Fruit fly (Drosophila melanogaster) whole organism, embryonic: ENCODE data around the gene Swip-1.

Experiments
- Adf1 ChIP-seq: fragments of 200-800 bp; sonication (Bioruptor generic); IDR thresholded peaks from 2 replicates; pipeline ENCODE4 v1.3.6; 2022; ENCODE audit warnings: missing biosample characterization, missing genetic modification characterization
- Bteb2 ChIP-seq: fragments of 200-800 bp; sonication (Bioruptor generic); optimal IDR thresholded peaks from 2 replicates; lab custom pipeline; 2016; ENCODE audit warnings: missing biosample characterization, missing genetic modification characterization
- C15 ChIP-seq: fragments of 200-800 bp; sonication (Bioruptor generic); IDR thresholded peaks from 3 replicates; pipeline ENCODE4 v1.3.6; 2022; ENCODE audit warnings: missing biosample characterization, missing genetic modification characterization
- CG10274 ChIP-seq: fragments of 200-800 bp; sonication (Bioruptor generic); optimal IDR thresholded peaks from 3 replicates; lab custom pipeline; 2017; ENCODE audit warnings: missing biosample characterization, mild to moderate bottlenecking, missing genetic modification characterization
- CG10321 ChIP-seq: fragments of 200-800 bp; sonication (Bioruptor generic); IDR thresholded peaks from 2 replicates; pipeline ENCODE4 v1.3.6; 2022; ENCODE audit warnings: missing biosample characterization, missing genetic modification characterization
- CG10431 ChIP-seq: fragments of 200-800 bp; sonication (Bioruptor generic); optimal IDR thresholded peaks from 3 replicates; lab custom pipeline; 2018; ENCODE audit warnings: missing biosample characterization, mild to moderate bottlenecking, missing genetic modification characterization
- CG1233 ChIP-seq: fragments of 200-800 bp; sonication (Bioruptor generic); optimal IDR thresholded peaks from 4 replicates; lab custom pipeline; 2018; ENCODE audit warnings: missing biosample characterization, mild to moderate bottlenecking, missing genetic modification characterization
- CG1529 ChIP-seq: fragments of 200-800 bp; sonication (Bioruptor generic); optimal IDR thresholded peaks from 3 replicates; lab custom pipeline; 2018; ENCODE audit warnings: missing biosample characterization, missing genetic modification characterization
- CG15601 ChIP-seq: fragments of 200-800 bp; sonication (Bioruptor generic); optimal IDR thresholded peaks from 3 replicates; lab custom pipeline; 2019; ENCODE audit warnings: missing biosample characterization, mild to moderate bottlenecking, missing genetic modification characterization, moderate library complexity
- CG15696 ChIP-seq: fragments of 200-800 bp; sonication (Bioruptor generic); optimal IDR thresholded peaks from 2 replicates; lab custom pipeline; 2019; ENCODE audit warnings: missing biosample characterization, mild to moderate bottlenecking, missing genetic modification characterization, moderate library complexity
- CG16863 ChIP-seq: fragments of 200-800 bp; sonication (Bioruptor generic); optimal IDR thresholded peaks from 3 replicates; lab custom pipeline; 2016; ENCODE audit warnings: missing biosample characterization, missing genetic modification characterization
- CG18011 ChIP-seq: fragments of 200-800 bp; sonication (Bioruptor generic); optimal IDR thresholded peaks from 2 replicates; lab custom pipeline; 2017; ENCODE audit warnings: missing biosample characterization, missing genetic modification characterization, mild to moderate bottlenecking, moderate library complexity, missing genotype
- CG2199 ChIP-seq: fragments of 200-800 bp; sonication (Bioruptor generic); IDR thresholded peaks from 3 replicates; pipeline ENCODE4 v1.3.6; 2022; ENCODE audit warnings: missing biosample characterization, missing genetic modification characterization
- CG2712 ChIP-seq: fragments of 200-800 bp; optimal IDR thresholded peaks from 3 replicates; lab custom pipeline; 2019; ENCODE audit warnings: missing biosample characterization, mild to moderate bottlenecking, missing genetic modification characterization, moderate library complexity
- CG30020 ChIP-seq: fragments of 200-800 bp; optimal IDR thresholded peaks from 2 replicates; lab custom pipeline; 2019; ENCODE audit warnings: missing biosample characterization, mild to moderate bottlenecking, missing genetic modification characterization, moderate library complexity
- CG32767 ChIP-seq: fragments of 200-800 bp; sonication (Bioruptor generic); IDR thresholded peaks from 2 replicates; pipeline ENCODE4 v1.3.6; 2022; ENCODE audit warnings: missing biosample characterization, missing genetic modification characterization
- CG3281 ChIP-seq: fragments of 200-800 bp; sonication (Bioruptor generic); optimal IDR thresholded peaks from 3 replicates; lab custom pipeline; 2017; ENCODE audit warnings: missing biosample characterization, mild to moderate bottlenecking, missing genetic modification characterization
- CG33557 ChIP-seq: fragments of 200-800 bp; sonication (Bioruptor generic); optimal IDR thresholded peaks from 2 replicates; lab custom pipeline; 2019; ENCODE audit warnings: missing biosample characterization, mild to moderate bottlenecking, missing genetic modification characterization, moderate library complexity
- CG4820 ChIP-seq: fragments of 200-800 bp; sonication (Bioruptor generic); optimal IDR thresholded peaks from 3 replicates; lab custom pipeline; 2016; ENCODE audit warnings: missing biosample characterization, missing genetic modification characterization
- CG5180 ChIP-seq: fragments of 200-800 bp; sonication (Bioruptor generic); optimal IDR thresholded peaks from 3 replicates; lab custom pipeline; 2017; ENCODE audit warnings: missing biosample characterization, missing genetic modification characterization, mild to moderate bottlenecking, moderate library complexity, missing genetic modification reagents
- CG6272 ChIP-seq: fragments of 200-800 bp; sonication (Bioruptor generic); IDR thresholded peaks from 2 replicates; pipeline ENCODE4 v1.3.6; 2022; ENCODE audit warnings: missing biosample characterization, missing genetic modification characterization
- CG8359 ChIP-seq: fragments of 200-800 bp; sonication (Bioruptor generic); optimal IDR thresholded peaks from 2 replicates; lab custom pipeline; 2017; ENCODE audit warnings: missing biosample characterization, mild to moderate bottlenecking, missing genetic modification characterization, borderline replicate concordance
- Doc3 ChIP-seq: fragments of 200-800 bp; sonication (Bioruptor generic); IDR thresholded peaks from 3 replicates; pipeline ENCODE4 v1.3.6; 2022; ENCODE audit warnings: missing biosample characterization, missing genetic modification characterization; ENCODE audit not compliant: partially characterized antibody
- Gsc ChIP-seq: fragments of 200-800 bp; sonication (Bioruptor generic); IDR thresholded peaks from 2 replicates; pipeline ENCODE4 v1.3.6; 2022; ENCODE audit warnings: missing biosample characterization, missing genetic modification characterization
- HLH4C ChIP-seq: fragments of 200-800 bp; sonication (Bioruptor generic); IDR thresholded peaks from 3 replicates; pipeline ENCODE4 v1.3.6; 2022; ENCODE audit warnings: missing biosample characterization, missing genetic modification characterization; ENCODE audit not compliant: partially characterized antibody
- Hsf ChIP-seq: fragments of 200-800 bp; sonication (Bioruptor generic); optimal IDR thresholded peaks from 3 replicates; lab custom pipeline; 2016; ENCODE audit warnings: missing biosample characterization, missing genetic modification characterization
- Pdp1 ChIP-seq, 2 experiments: fragments of 200-800 bp; sonication (Bioruptor generic); optimal IDR thresholded peaks; 3 replicates each; lab custom pipeline; 2016; ENCODE audit warnings: missing biosample characterization in 2 of 2, missing genetic modification characterization in 2 of 2, mild to moderate bottlenecking in 1 of 2, moderate library complexity in 1 of 2
- Ptx1 ChIP-seq: fragments of 200-800 bp; sonication (Bioruptor generic); IDR thresholded peaks from 2 replicates; pipeline ENCODE4 v1.3.6; 2022; ENCODE audit warnings: missing biosample characterization, missing genetic modification characterization
- ab ChIP-seq: fragments of 200-800 bp; sonication (Bioruptor generic); optimal IDR thresholded peaks from 2 replicates; lab custom pipeline; 2016; ENCODE audit warnings: missing biosample characterization, missing genetic modification characterization
- ac ChIP-seq: fragments of 200-800 bp; sonication (Bioruptor generic); optimal IDR thresholded peaks from 3 replicates; lab custom pipeline; 2017; ENCODE audit warnings: missing biosample characterization, mild to moderate bottlenecking, missing genetic modification characterization
- al ChIP-seq: fragments of 200-800 bp; sonication (Bioruptor generic); IDR thresholded peaks from 2 replicates; pipeline ENCODE4 v1.3.6; 2022; ENCODE audit warnings: missing biosample characterization, missing genetic modification characterization
- ap ChIP-seq: fragments of 200-800 bp; sonication (Bioruptor generic); IDR thresholded peaks from 2 replicates; pipeline ENCODE4 v1.3.6; 2022; ENCODE audit warnings: missing biosample characterization, missing genetic modification characterization
- br ChIP-seq: fragments of >200 bp; optimal IDR thresholded peaks from 2 replicates; lab custom pipeline; 2017
- chif ChIP-seq, 2 experiments: fragments of 200-800 bp; sonication (Bioruptor generic); optimal IDR thresholded peaks; 3 replicates each; lab custom pipeline; 2016; ENCODE audit warnings: missing biosample characterization in 2 of 2, missing genetic modification characterization in 2 of 2
- hb ChIP-seq: fragments of 200-800 bp; sonication (Bioruptor generic); IDR thresholded peaks from 3 replicates; pipeline ENCODE4 v1.3.6; 2022; ENCODE audit warnings: missing biosample characterization, missing genetic modification characterization; ENCODE audit not compliant: partially characterized antibody
- insv ChIP-seq, 2 experiments: fragments of 200-800 bp; sonication (Bioruptor generic); optimal IDR thresholded peaks; 3 replicates each; lab custom pipeline; 2016 to 2018; ENCODE audit warnings: missing biosample characterization in 2 of 2, missing genetic modification characterization in 2 of 2
- kah ChIP-seq: fragments of 200-800 bp; sonication (Bioruptor generic); optimal IDR thresholded peaks from 2 replicates; lab custom pipeline; 2018; ENCODE audit warnings: missing biosample characterization, mild to moderate bottlenecking, missing genetic modification characterization
- nerfin-2 ChIP-seq: fragments of 200-800 bp; sonication (Bioruptor generic); IDR thresholded peaks from 2 replicates; pipeline ENCODE4 v1.3.6; 2022; ENCODE audit warnings: missing biosample characterization, missing genetic modification characterization; ENCODE audit not compliant: partially characterized antibody
- nmo ChIP-seq: fragments of 200-800 bp; sonication (Bioruptor generic); optimal IDR thresholded peaks from 2 replicates; lab custom pipeline; 2018; ENCODE audit warnings: missing biosample characterization, mild to moderate bottlenecking, missing genetic modification characterization, moderate library complexity
- pb ChIP-seq: fragments of 200-800 bp; sonication (Bioruptor generic); optimal IDR thresholded peaks from 3 replicates; lab custom pipeline; 2016; ENCODE audit warnings: missing biosample characterization, missing genetic modification characterization
- phol ChIP-seq: fragments of 200-800 bp; sonication (Bioruptor generic); optimal IDR thresholded peaks from 3 replicates; lab custom pipeline; 2018; ENCODE audit warnings: missing biosample characterization, mild to moderate bottlenecking, missing genetic modification characterization, moderate library complexity
- ranshi ChIP-seq: fragments of 200-800 bp; sonication (Bioruptor generic); IDR thresholded peaks from 2 replicates; pipeline ENCODE4 v1.3.6; 2022; ENCODE audit warnings: missing biosample characterization, missing genetic modification characterization
- run ChIP-seq: fragments of 200-800 bp; sonication (Bioruptor generic); optimal IDR thresholded peaks from 3 replicates; lab custom pipeline; 2018; ENCODE audit warnings: missing biosample characterization, mild to moderate bottlenecking, missing genetic modification characterization
- wdn ChIP-seq: fragments of 200-800 bp; sonication (Bioruptor generic); IDR thresholded peaks from 2 replicates; pipeline ENCODE4 v1.3.6; 2022; ENCODE audit warnings: missing biosample characterization, missing genetic modification characterization

Gene Swip-1

DNA sequence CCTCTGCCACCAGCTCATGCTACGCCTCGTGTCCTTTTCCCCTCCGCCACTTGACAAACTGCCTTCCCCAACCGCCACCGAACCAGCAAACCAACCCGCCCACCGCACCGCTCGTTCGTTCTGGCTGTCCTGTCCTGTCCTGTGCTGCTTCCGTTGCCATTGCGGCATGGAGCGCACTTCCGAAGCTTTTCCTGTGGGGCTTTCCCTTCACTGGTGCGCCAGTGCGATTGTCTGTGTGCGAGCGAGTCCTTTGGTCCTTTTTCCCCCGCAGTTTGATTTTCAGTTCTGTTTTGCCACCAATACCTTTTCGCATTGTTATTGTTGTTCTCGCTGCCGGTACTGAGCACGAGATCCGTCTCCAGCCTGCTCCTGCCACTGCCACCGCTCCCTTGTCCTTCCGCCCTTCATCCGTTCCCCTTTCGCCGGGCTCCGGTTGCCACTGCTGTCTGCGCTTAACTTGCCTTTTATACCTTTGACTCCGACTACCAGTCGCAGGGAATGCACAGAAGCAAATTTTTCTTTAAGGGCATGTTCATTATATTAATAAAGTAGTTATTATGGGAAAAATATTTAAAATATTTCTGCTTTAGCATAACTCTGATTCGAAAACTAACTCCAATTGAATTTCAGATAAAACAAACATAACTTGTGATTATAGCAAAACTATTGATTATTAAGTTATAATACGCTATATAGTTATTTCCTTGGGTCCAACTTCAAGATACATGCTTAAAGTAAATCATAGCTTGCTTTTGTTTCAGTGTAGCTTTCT, 37.1 kb upstream of the Swip-1 start (continued):
- no peak for TF ChIP-seq CG10321 (GFP tag; lab: Robert Waterston, UW)
- no peak for TF ChIP-seq wdn (GFP tag; lab: Robert Waterston, UW)
- no peak for TF ChIP-seq CG33557
- TF ChIP-seq CG4820 (GFP tag; lab: Kevin White, UChicago), result peak; percentile 32
- TF ChIP-seq phol (tag; lab: Kevin White, UChicago), result peak; percentile 75
- TF ChIP-seq CG15601 (tag; lab: Kevin White, UChicago), result peak; percentile 72
- peak; percentile 78 for TF ChIP-seq CG2712 (tag; lab: Kevin White, UChicago)
- TF ChIP-seq CG15696 (tag; lab: Kevin White, UChicago), result peak; percentile 9
- no peak for TF ChIP-seq CG2199 (GFP tag; lab: Robert Waterston, UW)
- TF ChIP-seq CG30020 (tag; lab: Kevin White, UChicago), result peak; percentile 10
- TF ChIP-seq Gsc, result no peak
- TF ChIP-seq Ptx1 (GFP tag; lab: Robert Waterston, UW), result peak; percentile 68
- TF ChIP-seq HLH4C (GFP tag; lab: Robert Waterston, UW), result no peak
- no peak for TF ChIP-seq CG6272 (GFP tag; lab: Robert Waterston, UW)
- peak; percentile 58 for TF ChIP-seq CG5180 (GFP tag; lab: Kevin White, UChicago)
- no peak for TF ChIP-seq Doc3 (GFP tag; lab: Robert Waterston, UW)
- peak; percentile 64 for TF ChIP-seq CG1233 (GFP tag; lab: Kevin White, UChicago)
- peak in 1 of 2 experiments; percentile 5 for TF ChIP-seq insv (GFP tag; optimal IDR thresholded peaks at IDR 0.05; lab: Kevin White, UChicago)
- TF ChIP-seq pb (GFP tag; lab: Kevin White, UChicago), result no peak
- TF ChIP-seq, all 482 proteins: peak for 229

DNA sequence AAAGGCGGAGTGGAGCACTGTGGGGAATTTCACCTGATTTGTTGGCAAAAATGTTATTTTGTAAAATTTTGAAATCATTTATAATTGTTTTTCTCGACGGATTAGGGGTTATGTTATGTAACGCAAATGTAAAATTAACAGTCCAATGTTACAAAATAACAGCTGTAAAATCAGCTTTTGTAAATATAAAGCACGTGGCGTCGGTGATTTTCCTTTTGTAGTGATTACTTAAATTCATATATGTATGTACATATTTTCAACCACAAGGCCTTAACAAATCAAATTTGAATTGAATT, 35.1 kb upstream of the Swip-1 start, which contains the start of gene CG15172:
Gene CG15172, plus strand, starts transcription at position 197 of the 296 bp plus-strand sequence.
- no peak for TF ChIP-seq run (tag; lab: Kevin White, UChicago)
- TF ChIP-seq Pdp1 (GFP tag; optimal IDR thresholded peaks at IDR 0.05; lab: Kevin White, UChicago), result peak in 1 of 2 experiments; percentile 78

DNA sequence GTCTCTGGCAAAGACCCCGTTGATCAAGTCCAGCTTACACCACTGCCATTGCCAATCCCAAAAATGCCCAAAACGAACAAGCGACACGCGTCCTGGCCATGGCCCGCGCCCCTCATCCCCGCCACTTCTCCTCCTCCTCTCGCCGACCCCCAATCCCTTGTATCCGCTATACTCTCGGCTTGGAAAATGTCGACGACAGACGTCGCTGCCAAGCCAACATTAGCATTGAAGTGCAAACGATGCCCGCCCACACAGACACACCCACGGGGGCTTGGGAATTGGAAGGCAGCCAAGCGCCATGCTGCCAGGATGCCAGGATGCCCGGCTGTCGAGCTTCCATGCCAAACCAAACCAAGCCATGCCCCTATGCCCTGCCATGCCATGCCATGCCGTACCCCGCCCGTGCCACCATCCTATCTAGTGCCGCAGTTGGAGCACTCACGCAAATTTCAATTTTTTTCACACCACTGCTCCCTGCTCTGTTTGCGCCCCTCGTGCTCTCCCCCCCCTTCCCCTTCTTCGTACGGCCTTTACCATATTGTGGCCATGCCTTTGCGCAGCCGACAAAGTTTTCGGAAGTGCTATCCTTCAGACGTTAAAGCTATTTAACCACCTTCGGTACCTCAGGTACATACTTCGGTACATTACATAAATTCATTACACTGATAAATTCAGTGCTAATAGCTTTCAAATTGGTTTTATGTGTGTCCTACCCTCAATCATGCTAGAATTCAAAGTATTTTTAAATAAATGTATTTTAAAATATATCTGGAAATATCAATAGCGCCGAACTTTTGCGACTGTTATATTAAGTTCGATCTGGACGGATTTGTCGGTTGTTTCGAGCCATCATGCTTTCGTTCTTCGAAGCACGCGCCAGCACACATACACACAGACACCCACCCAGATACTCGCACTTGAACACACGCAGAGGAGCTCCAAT, 34.5 kb upstream of the Swip-1 start:
- TF ChIP-seq Adf1 (GFP tag; lab: Robert Waterston, UW), result peak; percentile 44; the same call in 1 of the 2 replicates
- no peak for TF ChIP-seq C15 (GFP tag; lab: Robert Waterston, UW)
- TF ChIP-seq CG16863, result peak; percentile 28
- TF ChIP-seq kah (GFP tag; lab: Kevin White, UChicago), result peak; percentile 38
- no peak for TF ChIP-seq al (GFP tag; lab: Robert Waterston, UW)
- no peak for TF ChIP-seq ab (GFP tag; lab: Kevin White, UChicago)
- peak; percentile 28 for TF ChIP-seq CG8359 (GFP tag; lab: Kevin White, UChicago)
- no peak for TF ChIP-seq br (lab: Kevin White, UChicago)
- TF ChIP-seq Hsf (GFP tag; lab: Kevin White, UChicago), result peak; percentile 71
- peak; percentile 67 for TF ChIP-seq CG10431
- TF ChIP-seq phol (tag; lab: Kevin White, UChicago), result peak; percentile 76
- TF ChIP-seq nerfin-2 (GFP tag; lab: Robert Waterston, UW), result no peak
- no peak for TF ChIP-seq hb
- TF ChIP-seq Bteb2, result peak; percentile 1
- TF ChIP-seq CG10274 (GFP tag; lab: Kevin White, UChicago), result peak; percentile 11
- peak; percentile 74; the same call in 1 of the 2 replicates for TF ChIP-seq CG32767 (GFP tag; lab: Robert Waterston, UW)
- peak; percentile 38; the same call in 1 of the 2 replicates for TF ChIP-seq ap (GFP tag; lab: Robert Waterston, UW)
- TF ChIP-seq nmo (GFP tag; lab: Kevin White, UChicago), result peak; percentile 87
- TF ChIP-seq CG18011 (GFP tag; lab: Kevin White, UChicago), result peak; percentile 50
- TF ChIP-seq chif (GFP tag; optimal IDR thresholded peaks at IDR 0.05; lab: Kevin White, UChicago), result peak; percentile 1 to 50
- peak; percentile 73 for TF ChIP-seq CG3281 (GFP tag; lab: Kevin White, UChicago)
- TF ChIP-seq ranshi (GFP tag; lab: Robert Waterston, UW), result peak; percentile 52; the same call in 1 of the 2 replicates
- TF ChIP-seq ac (GFP tag; lab: Kevin White, UChicago), result no peak
- TF ChIP-seq CG1529 (GFP tag; lab: Kevin White, UChicago), result peak; percentile 85
